Worm (Caenorhabditis elegans) whole organism, young adult: Measurements from ENCODE around the gene F25B5.5.

Experiments
- B0035.1 ChIP-seq: sonication (generic microtip); optimal IDR thresholded peaks from 2 replicates; lab custom pipeline; 2016; ENCODE audit warnings: missing genetic modification characterization, mild to moderate bottlenecking, missing compliant biosample characterization, missing genotype, missing genetic modification reagents
- B0336.3 ChIP-seq: fragments of 200-800 bp; sonication (Bioruptor generic); IDR thresholded peaks from 2 replicates; pipeline ENCODE4 v1.3.6; 2022; ENCODE audit warnings: missing genetic modification characterization, missing compliant biosample characterization
- F10E7.11 ChIP-seq: sonication (generic microtip); optimal IDR thresholded peaks from 2 replicates; lab custom pipeline; 2017; ENCODE audit warnings: mild to moderate bottlenecking, missing genetic modification characterization, moderate library complexity, missing compliant biosample characterization
- F22D6.2 ChIP-seq: sonication (generic microtip); optimal IDR thresholded peaks from 2 replicates; lab custom pipeline; 2016; ENCODE audit warnings: mild to moderate bottlenecking, missing genetic modification characterization, missing compliant biosample characterization
- F23B12.7 ChIP-seq: sonication (generic microtip); optimal IDR thresholded peaks from 2 replicates; lab custom pipeline; 2017; ENCODE audit warnings: missing genetic modification characterization, mild to moderate bottlenecking, missing compliant biosample characterization, antibody characterized with exemption, moderate library complexity; ENCODE audit not compliant: insufficient read depth
- F37B4.10 ChIP-seq: fragments of 200-800 bp; sonication (Bioruptor generic); IDR thresholded peaks from 2 replicates; pipeline ENCODE4 v1.3.6; 2022; ENCODE audit warnings: missing genetic modification characterization, missing compliant biosample characterization
- F55B11.4 ChIP-seq: sonication (generic microtip); optimal IDR thresholded peaks from 2 replicates; lab custom pipeline; 2016; ENCODE audit warnings: missing compliant biosample characterization, missing genetic modification characterization, borderline replicate concordance; ENCODE audit not compliant: insufficient read depth
- F57C9.4 ChIP-seq: sonication (generic microtip); optimal IDR thresholded peaks from 2 replicates; lab custom pipeline; 2017; ENCODE audit warnings: mild to moderate bottlenecking, missing genetic modification characterization, missing compliant biosample characterization
- K12H6.12 ChIP-seq: fragments of 200-800 bp; sonication (Bioruptor generic); optimal IDR thresholded peaks from 2 replicates; lab custom pipeline; 2018; ENCODE audit warnings: mild to moderate bottlenecking, missing genetic modification characterization, missing compliant biosample characterization
- T07F8.4 ChIP-seq: sonication (generic microtip); optimal IDR thresholded peaks from 2 replicates; lab custom pipeline; 2016; ENCODE audit warnings: mild to moderate bottlenecking, missing genetic modification characterization, moderate library complexity, missing compliant biosample characterization
- T26A5.8 ChIP-seq: sonication (generic microtip); optimal IDR thresholded peaks from 2 replicates; lab custom pipeline; 2016; ENCODE audit warnings: missing genetic modification characterization, missing compliant biosample characterization
- Y53F4B.3 ChIP-seq: fragments of 200-800 bp; sonication (Bioruptor generic); IDR thresholded peaks from 2 replicates; pipeline ENCODE4 v1.3.6; 2022; ENCODE audit warnings: missing genetic modification reagents, missing genetic modification characterization, missing compliant biosample characterization
- Y56A3A.18 ChIP-seq: fragments of 200-800 bp; sonication (Bioruptor generic); IDR thresholded peaks from 2 replicates; pipeline ENCODE4 v1.3.6; 2022; ENCODE audit warnings: missing genetic modification reagents, missing genetic modification characterization, missing compliant biosample characterization
- Y79H2A.3 ChIP-seq: fragments of 200-800 bp; sonication (Bioruptor generic); conservative IDR thresholded peaks from 2 replicates; pipeline ENCODE4 v1.3.6; 2022; ENCODE audit warnings: missing genetic modification reagents, missing genetic modification characterization, missing compliant biosample characterization
- ZK185.1 ChIP-seq: sonication (generic microtip); optimal IDR thresholded peaks from 2 replicates; lab custom pipeline; 2016; ENCODE audit warnings: mild to moderate bottlenecking, missing genetic modification characterization, missing compliant biosample characterization; ENCODE audit not compliant: poor library complexity, severe bottlenecking
- akir-1 ChIP-seq: fragments of 200-800 bp; sonication (Bioruptor generic); optimal IDR thresholded peaks from 2 replicates; lab custom pipeline; 2018; ENCODE audit warnings: mild to moderate bottlenecking, missing genetic modification characterization, moderate library complexity, missing compliant biosample characterization
- atf-7 ChIP-seq: sonication (generic microtip); optimal IDR thresholded peaks from 2 replicates; lab custom pipeline; 2017; ENCODE audit warnings: mild to moderate bottlenecking, missing genetic modification characterization, missing compliant biosample characterization
- bed-1 ChIP-seq: fragments of 200-800 bp; sonication (Bioruptor generic); IDR thresholded peaks from 2 replicates; pipeline ENCODE4 v1.3.6; 2022; ENCODE audit warnings: missing genetic modification reagents, missing genetic modification characterization, missing compliant biosample characterization
- ccch-3 ChIP-seq: fragments of 200-800 bp; sonication (Bioruptor generic); optimal IDR thresholded peaks from 2 replicates; lab custom pipeline; 2018; ENCODE audit warnings: mild to moderate bottlenecking, missing genetic modification characterization, missing compliant biosample characterization
- ceh-58 ChIP-seq: fragments of 200-800 bp; sonication (Bioruptor generic); IDR thresholded peaks from 2 replicates; pipeline ENCODE4 v1.3.6; 2022; ENCODE audit warnings: missing genetic modification characterization, missing compliant biosample characterization
- ceh-79 ChIP-seq: sonication (generic microtip); optimal IDR thresholded peaks from 2 replicates; lab custom pipeline; 2017; ENCODE audit warnings: mild to moderate bottlenecking, missing genetic modification characterization, missing compliant biosample characterization
- die-1 ChIP-seq: sonication (generic microtip); optimal IDR thresholded peaks from 2 replicates; lab custom pipeline; 2016; ENCODE audit warnings: missing genotype, mild to moderate bottlenecking, missing genetic modification characterization, missing compliant biosample characterization
- dox-1 ChIP-seq: fragments of 200-800 bp; sonication (Bioruptor generic); IDR thresholded peaks from 2 replicates; pipeline ENCODE4 v1.3.6; 2022; ENCODE audit warnings: missing genetic modification reagents, missing genetic modification characterization, missing compliant biosample characterization
- efl-1 ChIP-seq: fragments of 150-350 bp; optimal IDR thresholded peaks from 2 replicates; lab custom pipeline; 2014; ENCODE audit warnings: missing biosample characterization, missing genetic modification reagents, missing genetic modification characterization
- egrh-3 ChIP-seq: fragments of 200-800 bp; sonication (Bioruptor generic); IDR thresholded peaks from 2 replicates; pipeline ENCODE4 v1.3.6; 2022; ENCODE audit warnings: missing genetic modification reagents, missing genetic modification characterization, missing compliant biosample characterization
- gei-17 ChIP-seq: fragments of 200-800 bp; sonication (Bioruptor generic); optimal IDR thresholded peaks from 2 replicates; lab custom pipeline; 2018; ENCODE audit warnings: mild to moderate bottlenecking, missing genetic modification characterization, missing compliant biosample characterization
- hlh-12 ChIP-seq: sonication (generic microtip); optimal IDR thresholded peaks from 2 replicates; lab custom pipeline; 2016; ENCODE audit warnings: missing genetic modification characterization, missing compliant biosample characterization
- hmg-1.2 ChIP-seq: fragments of 200-800 bp; sonication (Bioruptor generic); IDR thresholded peaks from 2 replicates; pipeline ENCODE4 v1.3.6; 2022; ENCODE audit warnings: missing genetic modification reagents, missing genetic modification characterization, missing compliant biosample characterization
- hmg-20 ChIP-seq: fragments of 200-800 bp; sonication (Bioruptor generic); IDR thresholded peaks from 2 replicates; pipeline ENCODE4 v1.3.6; 2022; ENCODE audit warnings: missing genetic modification reagents, missing genetic modification characterization, missing compliant biosample characterization
- let-607 ChIP-seq, 2 experiments: fragments of 200-800 bp in 1 of 2; sonication (Bioruptor generic) in 1 of 2; sonication (generic microtip) in 1 of 2; optimal IDR thresholded peaks; 2 replicates each; lab custom pipeline; 2016 to 2018; ENCODE audit warnings: mild to moderate bottlenecking in 2 of 2, missing compliant biosample characterization in 2 of 2, missing genetic modification characterization in 2 of 2, moderate library complexity in 2 of 2, missing genotype in 1 of 2
- lin-54 ChIP-seq: fragments of 200-800 bp; sonication (Bioruptor generic); optimal IDR thresholded peaks from 2 replicates; lab custom pipeline; 2018; ENCODE audit warnings: mild to moderate bottlenecking, missing genetic modification characterization, missing compliant biosample characterization
- lsy-27 ChIP-seq: sonication (generic microtip); optimal IDR thresholded peaks from 2 replicates; lab custom pipeline; 2017; ENCODE audit warnings: missing genetic modification characterization, mild to moderate bottlenecking, missing compliant biosample characterization, antibody characterized with exemption, missing genotype, borderline replicate concordance; ENCODE audit not compliant: insufficient read depth
- madf-3 ChIP-seq: fragments of 200-800 bp; sonication (Bioruptor generic); IDR thresholded peaks from 2 replicates; pipeline ENCODE4 v1.3.6; 2022; ENCODE audit warnings: missing genetic modification reagents, missing genetic modification characterization, missing compliant biosample characterization
- mcd-1 ChIP-seq: fragments of 200-800 bp; sonication (Bioruptor generic); IDR thresholded peaks from 2 replicates; pipeline ENCODE4 v1.3.6; 2022; ENCODE audit warnings: missing genetic modification reagents, missing genetic modification characterization, missing compliant biosample characterization
- mel-28 ChIP-seq: sonication (generic microtip); optimal IDR thresholded peaks from 2 replicates; lab custom pipeline; 2016; ENCODE audit warnings: borderline replicate concordance, mild to moderate bottlenecking, missing genetic modification characterization, missing compliant biosample characterization
- mxl-1 ChIP-seq: sonication (generic microtip); optimal IDR thresholded peaks from 2 replicates; lab custom pipeline; 2016; ENCODE audit warnings: missing genetic modification characterization, missing compliant biosample characterization
- nfya-1 ChIP-seq: sonication (generic microtip); optimal IDR thresholded peaks from 2 replicates; lab custom pipeline; 2017; ENCODE audit warnings: antibody characterized with exemption, missing compliant biosample characterization, missing genetic modification characterization, borderline replicate concordance; ENCODE audit not compliant: insufficient read depth
- nhr-27 ChIP-seq: fragments of 200-800 bp; sonication (Bioruptor generic); optimal IDR thresholded peaks from 2 replicates; lab custom pipeline; 2018; ENCODE audit warnings: mild to moderate bottlenecking, missing genetic modification characterization, moderate library complexity, missing compliant biosample characterization
- pha-4 ChIP-seq: fragments of 150-350 bp; sonication (generic microtip); optimal IDR thresholded peaks from 2 replicates; lab custom pipeline; 2014; ENCODE audit warnings: missing biosample characterization, missing genetic modification reagents, missing genetic modification characterization
- rpc-1 ChIP-seq, 2 experiments: fragments of 150-350 bp in 1 of 2; sonication (generic microtip) in 1 of 2; optimal IDR thresholded peaks; 2 replicates each; lab custom pipeline; 2014 to 2018; ENCODE audit warnings: missing biosample characterization in 1 of 2, missing genetic modification characterization in 1 of 2, missing genetic modification reagents in 1 of 2, missing genotype in 1 of 2
- snpc-3.4 ChIP-seq: sonication (generic microtip); optimal IDR thresholded peaks from 2 replicates; lab custom pipeline; 2017; ENCODE audit warnings: missing genetic modification characterization, mild to moderate bottlenecking, missing compliant biosample characterization, antibody characterized with exemption, moderate library complexity, missing genotype, missing genetic modification reagents
- unc-62 ChIP-seq: fragments of 150-350 bp; optimal IDR thresholded peaks from 2 replicates; lab custom pipeline; 2014; ENCODE audit warnings: missing biosample characterization, missing genetic modification reagents, missing genetic modification characterization
- xnd-1 ChIP-seq: sonication (generic microtip); optimal IDR thresholded peaks from 2 replicates; lab custom pipeline; 2016; ENCODE audit warnings: missing genotype, missing genetic modification reagents, missing genetic modification characterization, missing compliant biosample characterization
- zfh-2 ChIP-seq: fragments of 200-800 bp; sonication (Bioruptor generic); conservative IDR thresholded peaks from 2 replicates; pipeline ENCODE4 v1.3.6; 2022; ENCODE audit warnings: missing genetic modification reagents, missing genetic modification characterization, missing compliant biosample characterization
- ztf-22 ChIP-seq: fragments of 200-800 bp; sonication (Bioruptor generic); optimal IDR thresholded peaks from 2 replicates; lab custom pipeline; 2018; ENCODE audit warnings: mild to moderate bottlenecking, missing genetic modification characterization, moderate library complexity, missing compliant biosample characterization
- ztf-26 ChIP-seq: sonication (generic microtip); optimal IDR thresholded peaks from 2 replicates; lab custom pipeline; 2017; ENCODE audit warnings: missing genetic modification characterization, missing compliant biosample characterization
- ztf-28 ChIP-seq: fragments of 200-800 bp; sonication (Bioruptor generic); IDR thresholded peaks from 2 replicates; pipeline ENCODE4 v1.3.6; 2022; ENCODE audit warnings: missing genetic modification reagents, missing genetic modification characterization, missing compliant biosample characterization

Gene F25B5.5

ce11 chrIII:5938790-5939452 is 7.0 kb downstream of the F25B5.5 start (continued):
- TF ChIP-seq efl-1 (peak; percentile 93), ceh-79 (tag; lab: Kevin White, UChicago) (no peak), Y53F4B.3 (GFP tag; lab: Robert Waterston, UW) (no peak), atf-7 (tag; lab: Kevin White, UChicago) (no peak), hlh-12 (tag; lab: Kevin White, UChicago) (no peak), F57C9.4 (tag; lab: Kevin White, UChicago) (no peak), madf-3 (GFP tag; lab: Robert Waterston, UW) (peak; percentile 96), zfh-2 (GFP tag; lab: Robert Waterston, UW) (no peak), rpc-1 (optimal IDR thresholded peaks at IDR 0.05; lab: Kevin White, UChicago) (no peak), rpc-1 (tag; optimal IDR thresholded peaks at IDR 0.05; lab: Kevin White, UChicago) (no peak), B0336.3 (peak; percentile 44), dox-1 (GFP tag; lab: Robert Waterston, UW) (peak; percentile 77), hmg-1.2 (GFP tag; lab: Robert Waterston, UW) (peak; percentile 37; the same call in 1 of the 2 replicates), F10E7.11 (no peak), Y79H2A.3 (GFP tag; lab: Robert Waterston, UW) (no peak), nfya-1 (tag; lab: Kevin White, UChicago) (no peak), T26A5.8 (tag; lab: Kevin White, UChicago) (no peak), B0035.1 (tag; lab: Kevin White, UChicago) (no peak), pha-4 (tag; lab: Kevin White, UChicago) (no peak), ztf-22 (GFP tag; lab: Kevin White, UChicago) (no peak), unc-62 (GFP tag; lab: Kevin White, UChicago) (peak; percentile 87), lsy-27 (tag; lab: Kevin White, UChicago) (no peak), xnd-1 (tag; lab: Kevin White, UChicago) (peak; percentile 86), snpc-3.4 (tag; lab: Kevin White, UChicago) (peak; percentile 78), F23B12.7 (tag; lab: Kevin White, UChicago) (no peak), K12H6.12 (no peak), egrh-3 (peak; percentile 35; the same call in 1 of the 2 replicates), akir-1 (GFP tag; lab: Kevin White, UChicago) (no peak), Y56A3A.18 (GFP tag; lab: Robert Waterston, UW) (no peak), mel-28 (tag; lab: Kevin White, UChicago) (no peak), mcd-1 (GFP tag; lab: Robert Waterston, UW) (peak; percentile 43; the same call in 1 of the 2 replicates), ccch-3 (GFP tag; lab: Kevin White, UChicago) (no peak), mxl-1 (tag; lab: Kevin White, UChicago) (no peak), F55B11.4 (tag; lab: Kevin White, UChicago) (no peak), ztf-28 (GFP tag; lab: Robert Waterston, UW) (no peak), die-1 (tag; lab: Kevin White, UChicago) (no peak), nhr-27 (tag; lab: Kevin White, UChicago) (no peak), T07F8.4 (peak; percentile 13), ztf-26 (tag; lab: Kevin White, UChicago) (no peak), hmg-20 (GFP tag; lab: Robert Waterston, UW) (no peak), ZK185.1 (tag; lab: Kevin White, UChicago) (no peak), lin-54 (peak; percentile 75), F37B4.10 (GFP tag; lab: Robert Waterston, UW) (no peak), bed-1 (GFP tag; lab: Robert Waterston, UW) (no peak), let-607 (tag; optimal IDR thresholded peaks at IDR 0.05; lab: Kevin White, UChicago) (no peak), F22D6.2 (tag; lab: Kevin White, UChicago) (no peak), ceh-58 (GFP tag; lab: Robert Waterston, UW) (no peak), gei-17 (GFP tag; lab: Kevin White, UChicago) (no peak)
